Fruit fly (Drosophila melanogaster): ENCODE measurements around the gene CG10949.

Gene CG10949

DNA sequence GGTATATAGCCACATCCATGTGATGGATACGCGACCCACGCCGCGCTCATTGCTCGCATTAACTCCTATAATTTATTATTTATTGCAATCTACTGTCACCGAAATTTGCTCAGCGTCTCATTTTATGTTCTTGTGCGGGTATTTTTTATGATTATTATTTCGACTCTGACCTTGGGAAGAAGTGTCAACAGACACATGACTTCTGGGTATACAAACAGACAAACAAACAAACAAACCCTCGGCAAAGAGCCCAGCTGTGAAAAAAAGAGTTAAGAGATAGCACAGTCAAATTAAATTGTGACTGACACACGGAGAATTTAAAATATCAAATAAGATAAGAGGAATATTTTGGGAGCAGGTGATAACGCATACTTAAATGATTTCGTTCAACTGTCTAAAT, 26.7 kb downstream of the CG10949 start:
- TF ChIP-seq Dref (GFP tag; IDR thresholded peaks at IDR 0.05) (no peak), sqz (GFP tag; optimal IDR thresholded peaks at IDR 0.05) (no peak), fd64A (GFP tag; optimal IDR thresholded peaks at IDR 0.05) (no peak), onecut (GFP tag; IDR thresholded peaks at IDR 0.05) (no peak), ken (GFP tag; IDR thresholded peaks at IDR 0.05) (no peak), CG16813 (GFP tag; IDR thresholded peaks at IDR 0.05; ENCODE audit: partially characterized antibody) (no peak), CG3407 (GFP tag; optimal IDR thresholded peaks at IDR 0.05) (peak; percentile 10), CG10209 (GFP tag; optimal IDR thresholded peaks at IDR 0.05) (peak; percentile 28), Mad (GFP tag; optimal IDR thresholded peaks at IDR 0.05) (no peak), Asciz (GFP tag; optimal IDR thresholded peaks at IDR 0.05) (no peak), Side (GFP tag; optimal IDR thresholded peaks at IDR 0.05) (no peak), CG10979 (tag; optimal IDR thresholded peaks at IDR 0.05) (no peak), Hr51 (GFP tag; optimal IDR thresholded peaks at IDR 0.05) (peak in 1 of 2 experiments; percentile 34), CG12104 (GFP tag; optimal IDR thresholded peaks at IDR 0.05) (peak; percentile 27), pfk (GFP tag; optimal IDR thresholded peaks at IDR 0.05) (no peak), NC2β (GFP tag; optimal IDR thresholded peaks at IDR 0.05) (no peak), Bteb2 (GFP tag; optimal IDR thresholded peaks at IDR 0.05) (peak; percentile 21), hbn (GFP tag; IDR thresholded peaks at IDR 0.05; ENCODE audit: partially characterized antibody) (no peak), tup (GFP tag; optimal IDR thresholded peaks at IDR 0.05) (no peak), wek (GFP tag; optimal IDR thresholded peaks at IDR 0.05) (no peak), Hey (tag; optimal IDR thresholded peaks at IDR 0.05) (no peak), Sry-β (GFP tag; optimal IDR thresholded peaks at IDR 0.05) (no peak), chinmo (GFP tag; IDR thresholded peaks at IDR 0.05; ENCODE audit: partially characterized antibody) (no peak), CG13296 (GFP tag; optimal IDR thresholded peaks at IDR 0.05) (peak; percentile 52), Ets65A (GFP tag) (no peak), NfI (GFP tag; optimal IDR thresholded peaks at IDR 0.05) (peak; percentile 25), CG10959 (GFP tag; IDR thresholded peaks at IDR 0.05) (no peak), hth (optimal IDR thresholded peaks at IDR 0.05) (no peak), otp (GFP tag; IDR thresholded peaks at IDR 0.05) (no peak), CG17829 (tag; optimal IDR thresholded peaks at IDR 0.05) (no peak), ttk (GFP tag; IDR thresholded peaks at IDR 0.05) (no peak), ara (GFP tag; IDR thresholded peaks at IDR 0.05) (no peak), dmrt11E (tag; optimal IDR thresholded peaks at IDR 0.05) (no peak), nau (GFP tag; optimal IDR thresholded peaks at IDR 0.05) (peak; percentile 34), CG7839 (tag; optimal IDR thresholded peaks at IDR 0.05) (no peak), CG4424 (GFP tag; optimal IDR thresholded peaks at IDR 0.05) (no peak), mld (GFP tag; IDR thresholded peaks at IDR 0.05; ENCODE audit: partially characterized antibody) (no peak), Poxn (GFP tag; IDR thresholded peaks at IDR 0.05) (no peak), chm (GFP tag; IDR thresholded peaks at IDR 0.05) (no peak), Drgx (GFP tag; IDR thresholded peaks at IDR 0.05) (no peak), CG17612 (GFP tag; IDR thresholded peaks at IDR 0.05) (no peak), Deaf1 (tag; optimal IDR thresholded peaks at IDR 0.05) (no peak), Lhr (GFP tag; optimal IDR thresholded peaks at IDR 0.05) (no peak), disco-r (GFP tag; optimal IDR thresholded peaks at IDR 0.05) (no peak), CG8924 (tag; optimal IDR thresholded peaks at IDR 0.05) (no peak), gfzf (GFP tag; optimal IDR thresholded peaks at IDR 0.05) (no peak), cas (GFP tag; IDR thresholded peaks at IDR 0.05) (no peak), pzg (GFP tag; optimal IDR thresholded peaks at IDR 0.05) (no peak), sens-2 (GFP tag; IDR thresholded peaks at IDR 0.05) (no peak), pita (GFP tag; optimal IDR thresholded peaks at IDR 0.05) (no peak), Pdp1 (GFP tag; optimal IDR thresholded peaks at IDR 0.05) (no peak), slbo (GFP tag; IDR thresholded peaks at IDR 0.05) (no peak)
